Fruit fly (Drosophila melanogaster) whole organism, embryonic: ENCODE measurements around the gene CG9030.

Experiments used
- CG10366 ChIP-seq: fragments of 200-800 bp; sonication (Bioruptor generic); IDR thresholded peaks from 2 replicates; pipeline ENCODE4 v1.3.6; 2022; ENCODE audit warnings: missing biosample characterization, missing genetic modification characterization
- CG11085 ChIP-seq: fragments of 200-800 bp; sonication (Bioruptor generic); IDR thresholded peaks from 2 replicates; pipeline ENCODE4 v1.3.6; 2022; ENCODE audit warnings: missing biosample characterization, missing genetic modification characterization
- CG13123 ChIP-seq: fragments of 200-800 bp; sonication (Bioruptor generic); optimal IDR thresholded peaks from 2 replicates; lab custom pipeline; 2016; ENCODE audit warnings: missing biosample characterization, missing genetic modification characterization
- CG13894 ChIP-seq: fragments of 200-800 bp; sonication (Bioruptor generic); optimal IDR thresholded peaks from 3 replicates; lab custom pipeline; 2018; ENCODE audit warnings: missing biosample characterization, mild to moderate bottlenecking, missing genetic modification characterization, moderate library complexity
- CG14710 ChIP-seq: fragments of 200-800 bp; sonication (Bioruptor generic); optimal IDR thresholded peaks from 3 replicates; lab custom pipeline; 2019; ENCODE audit warnings: missing biosample characterization, mild to moderate bottlenecking, missing genetic modification characterization, moderate library complexity
- CG15601 ChIP-seq: fragments of 200-800 bp; sonication (Bioruptor generic); optimal IDR thresholded peaks from 3 replicates; lab custom pipeline; 2019; ENCODE audit warnings: missing biosample characterization, mild to moderate bottlenecking, missing genetic modification characterization, moderate library complexity
- CG15696 ChIP-seq: fragments of 200-800 bp; sonication (Bioruptor generic); optimal IDR thresholded peaks from 2 replicates; lab custom pipeline; 2019; ENCODE audit warnings: missing biosample characterization, mild to moderate bottlenecking, missing genetic modification characterization, moderate library complexity
- CG17328 ChIP-seq: fragments of 200-800 bp; sonication (Bioruptor generic); IDR thresholded peaks from 2 replicates; pipeline ENCODE4 v1.3.6; 2022; ENCODE audit warnings: missing biosample characterization, missing genetic modification characterization
- CG17612 ChIP-seq: fragments of 200-800 bp; sonication (Bioruptor generic); IDR thresholded peaks from 2 replicates; pipeline ENCODE4 v1.3.6; 2022; ENCODE audit warnings: missing biosample characterization, missing genetic modification characterization
- CG18619 ChIP-seq: fragments of 200-800 bp; sonication (Bioruptor generic); optimal IDR thresholded peaks from 3 replicates; lab custom pipeline; 2017; ENCODE audit warnings: missing biosample characterization, mild to moderate bottlenecking, missing genetic modification characterization
- CG32532 ChIP-seq: fragments of 200-800 bp; sonication (Bioruptor generic); IDR thresholded peaks from 2 replicates; pipeline ENCODE4 v1.3.6; 2022; ENCODE audit warnings: missing biosample characterization, missing genetic modification characterization
- CG34376 ChIP-seq: fragments of 200-800 bp; sonication (Bioruptor generic); optimal IDR thresholded peaks from 2 replicates; lab custom pipeline; 2018; ENCODE audit warnings: missing biosample characterization, mild to moderate bottlenecking, missing genetic modification characterization
- CG4707 ChIP-seq: fragments of 200-800 bp; sonication (Bioruptor generic); optimal IDR thresholded peaks from 2 replicates; lab custom pipeline; 2018; ENCODE audit warnings: missing biosample characterization, mild to moderate bottlenecking, missing genetic modification characterization, moderate library complexity
- CG5953 ChIP-seq: fragments of 200-800 bp; sonication (Bioruptor generic); IDR thresholded peaks from 2 replicates; pipeline ENCODE4 v1.3.6; 2022; ENCODE audit warnings: missing biosample characterization, missing genetic modification characterization
- CG6175 ChIP-seq: fragments of 200-800 bp; sonication (Bioruptor generic); IDR thresholded peaks from 3 replicates; pipeline ENCODE4 v1.3.6; 2022; ENCODE audit warnings: missing biosample characterization, missing genetic modification characterization
- CG6854 ChIP-seq: fragments of 200-800 bp; sonication (Bioruptor generic); optimal IDR thresholded peaks from 3 replicates; lab custom pipeline; 2017; ENCODE audit warnings: missing biosample characterization, mild to moderate bottlenecking, missing genetic modification characterization
- CTCF ChIP-seq: fragments of 200-800 bp; sonication (Bioruptor generic); optimal IDR thresholded peaks from 2 replicates; lab custom pipeline; 2017; ENCODE audit warnings: missing biosample characterization, mild to moderate bottlenecking, missing genetic modification characterization, moderate library complexity
- D19B ChIP-seq: fragments of 200-800 bp; sonication (Bioruptor generic); optimal IDR thresholded peaks from 2 replicates; lab custom pipeline; 2017; ENCODE audit warnings: missing biosample characterization, mild to moderate bottlenecking, missing genetic modification characterization
- Dbx ChIP-seq: fragments of 200-800 bp; sonication (Bioruptor generic); IDR thresholded peaks from 3 replicates; pipeline ENCODE4 v1.3.6; 2022; ENCODE audit warnings: missing biosample characterization, missing genetic modification characterization
- Drgx ChIP-seq: fragments of 200-800 bp; sonication (Bioruptor generic); IDR thresholded peaks from 2 replicates; pipeline ENCODE4 v1.3.6; 2022; ENCODE audit warnings: missing biosample characterization, missing genetic modification characterization
- Fer2 ChIP-seq: fragments of 200-800 bp; sonication (Bioruptor generic); optimal IDR thresholded peaks from 2 replicates; lab custom pipeline; 2018; ENCODE audit warnings: missing biosample characterization, mild to moderate bottlenecking, missing genetic modification characterization, moderate library complexity
- H15 ChIP-seq: fragments of 200-800 bp; sonication (Bioruptor generic); IDR thresholded peaks from 3 replicates; pipeline ENCODE4 v1.3.6; 2022; ENCODE audit warnings: missing biosample characterization, missing genetic modification characterization
- Hr39 ChIP-seq: fragments of >200 bp; optimal IDR thresholded peaks from 2 replicates; lab custom pipeline; 2017
- Hr78 ChIP-seq, 2 experiments: fragments of 200-800 bp in 1 of 2; fragments of >200 bp in 1 of 2; sonication (Bioruptor generic) in 1 of 2; optimal IDR thresholded peaks; 2 replicates each; lab custom pipeline; 2017 to 2019; ENCODE audit warnings: missing biosample characterization in 2 of 2, missing genetic modification characterization in 2 of 2, mild to moderate bottlenecking in 1 of 2, moderate library complexity in 1 of 2
- Mrtf ChIP-seq: fragments of 200-800 bp; sonication (Bioruptor generic); IDR thresholded peaks from 3 replicates; pipeline ENCODE4 v1.3.6; 2022; ENCODE audit warnings: missing biosample characterization, missing genetic modification characterization
- Oaz ChIP-seq: fragments of 200-800 bp; sonication (Bioruptor generic); IDR thresholded peaks from 2 replicates; pipeline ENCODE4 v1.3.6; 2022; ENCODE audit warnings: missing biosample characterization, missing genetic modification characterization
- Pdp1 ChIP-seq, 2 experiments: fragments of 200-800 bp; sonication (Bioruptor generic); optimal IDR thresholded peaks; 3 replicates each; lab custom pipeline; 2016; ENCODE audit warnings: missing biosample characterization in 2 of 2, missing genetic modification characterization in 2 of 2, mild to moderate bottlenecking in 1 of 2, moderate library complexity in 1 of 2
- Rx ChIP-seq: fragments of 200-800 bp; sonication (Bioruptor generic); IDR thresholded peaks from 2 replicates; pipeline ENCODE4 v1.3.6; 2022; ENCODE audit warnings: missing biosample characterization, missing genetic modification characterization
- Xrp1 ChIP-seq: fragments of 200-800 bp; sonication (Bioruptor generic); IDR thresholded peaks from 2 replicates; pipeline ENCODE4 v1.3.6; 2022; ENCODE audit warnings: missing biosample characterization, missing genetic modification characterization
- bsh ChIP-seq, 2 experiments: fragments of 200-800 bp; sonication (Bioruptor generic); optimal IDR thresholded peaks; 2 replicates each; lab custom pipeline; 2017 to 2018; ENCODE audit warnings: mild to moderate bottlenecking in 2 of 2, missing biosample characterization in 2 of 2, missing genetic modification characterization in 2 of 2, moderate library complexity in 1 of 2
- cas ChIP-seq: fragments of 200-800 bp; sonication (Bioruptor generic); IDR thresholded peaks from 2 replicates; pipeline ENCODE4 v1.3.6; 2022; ENCODE audit warnings: missing biosample characterization, missing genetic modification characterization
- ci ChIP-seq: fragments of 200-800 bp; sonication (Bioruptor generic); IDR thresholded peaks from 3 replicates; pipeline ENCODE4 v1.3.6; 2022; ENCODE audit warnings: missing biosample characterization, missing genetic modification characterization
- croc ChIP-seq: fragments of 200-800 bp; sonication (Bioruptor generic); conservative IDR thresholded peaks from 3 replicates; pipeline ENCODE4 v1.3.6; 2022; ENCODE audit warnings: missing biosample characterization, missing genetic modification characterization
- da ChIP-seq: fragments of 200-800 bp; sonication (Bioruptor generic); optimal IDR thresholded peaks from 2 replicates; lab custom pipeline; 2016; ENCODE audit warnings: missing biosample characterization, missing genetic modification characterization
- fd64A ChIP-seq: fragments of 200-800 bp; sonication (Bioruptor generic); optimal IDR thresholded peaks from 3 replicates; lab custom pipeline; 2018; ENCODE audit warnings: missing biosample characterization, mild to moderate bottlenecking, missing genetic modification characterization
- grau ChIP-seq: fragments of 200-800 bp; optimal IDR thresholded peaks from 3 replicates; lab custom pipeline; 2019; ENCODE audit warnings: missing biosample characterization, mild to moderate bottlenecking, missing genetic modification characterization, moderate library complexity
- hkb ChIP-seq, 2 experiments: fragments of 200-800 bp in 1 of 2; fragments of >200 bp in 1 of 2; sonication (Bioruptor generic) in 1 of 2; IDR thresholded peaks in 1 of 2; optimal IDR thresholded peaks in 1 of 2; 2 replicates each; pipeline versions ENCODE4 v1.3.6 to Lab custom; 2017 to 2022; ENCODE audit warnings: missing biosample characterization in 1 of 2, missing genetic modification characterization in 1 of 2
- ken ChIP-seq: fragments of 200-800 bp; sonication (Bioruptor generic); IDR thresholded peaks from 3 replicates; pipeline ENCODE4 v1.3.6; 2022; ENCODE audit warnings: missing biosample characterization, missing genetic modification characterization
- lov ChIP-seq, 2 experiments: fragments of 200-800 bp in 1 of 2; fragments of >200 bp in 1 of 2; sonication (Bioruptor generic) in 1 of 2; IDR thresholded peaks in 1 of 2; optimal IDR thresholded peaks in 1 of 2; 2 replicates in 1 of 2; 3 replicates in 1 of 2; pipeline versions ENCODE4 v1.3.6 to Lab custom; 2017 to 2022; ENCODE audit warnings: missing biosample characterization in 1 of 2, missing genetic modification characterization in 1 of 2
- pan ChIP-seq, 4 experiments: fragments of >200 bp in 3 of 4; fragments of 200-800 bp in 1 of 4; sonication (Bioruptor generic) in 1 of 4; optimal IDR thresholded peaks in 3 of 4; IDR thresholded peaks in 1 of 4; 2 replicates each; pipeline versions ENCODE4 v1.3.6 to Lab custom; 2017 to 2022; ENCODE audit warnings: missing biosample characterization in 2 of 4, missing genetic modification characterization in 2 of 4, mixed read lengths in 1 of 4
- ro ChIP-seq: fragments of 200-800 bp; sonication (Bioruptor generic); IDR thresholded peaks from 2 replicates; pipeline ENCODE4 v1.3.6; 2022; ENCODE audit warnings: missing biosample characterization, missing genetic modification characterization
- row ChIP-seq: fragments of 200-800 bp; sonication (Bioruptor generic); IDR thresholded peaks from 3 replicates; pipeline ENCODE4 v1.3.6; 2022; ENCODE audit warnings: missing biosample characterization, missing genetic modification characterization
- sob ChIP-seq: fragments of 200-800 bp; sonication (Bioruptor generic); IDR thresholded peaks from 2 replicates; pipeline ENCODE4 v1.3.6; 2022; ENCODE audit warnings: missing biosample characterization, missing genetic modification characterization
- sug ChIP-seq: fragments of 200-800 bp; optimal IDR thresholded peaks from 2 replicates; lab custom pipeline; 2019; ENCODE audit warnings: missing biosample characterization, mild to moderate bottlenecking, missing genetic modification characterization, moderate library complexity
- trh ChIP-seq: fragments of 200-800 bp; sonication (Bioruptor generic); optimal IDR thresholded peaks from 2 replicates; lab custom pipeline; 2016; ENCODE audit warnings: missing biosample characterization, missing genetic modification characterization
- tup ChIP-seq: fragments of 200-800 bp; sonication (Bioruptor generic); optimal IDR thresholded peaks from 2 replicates; lab custom pipeline; 2016; ENCODE audit warnings: missing biosample characterization, mild to moderate bottlenecking, missing genetic modification characterization, moderate library complexity
- vvl ChIP-seq: fragments of 200-800 bp; sonication (Bioruptor generic); IDR thresholded peaks from 2 replicates; pipeline ENCODE4 v1.3.6; 2022; ENCODE audit warnings: missing biosample characterization, missing genetic modification characterization
- wek ChIP-seq: fragments of 200-800 bp; sonication (Bioruptor generic); optimal IDR thresholded peaks from 3 replicates; lab custom pipeline; 2018; ENCODE audit warnings: missing biosample characterization, mild to moderate bottlenecking, missing genetic modification characterization, moderate library complexity
- zen2 ChIP-seq: fragments of 200-800 bp; sonication (Bioruptor generic); IDR thresholded peaks from 3 replicates; pipeline ENCODE4 v1.3.6; 2022; ENCODE audit warnings: missing biosample characterization, missing genetic modification characterization; ENCODE audit not compliant: partially characterized antibody

The CG9030 gene

DNA sequence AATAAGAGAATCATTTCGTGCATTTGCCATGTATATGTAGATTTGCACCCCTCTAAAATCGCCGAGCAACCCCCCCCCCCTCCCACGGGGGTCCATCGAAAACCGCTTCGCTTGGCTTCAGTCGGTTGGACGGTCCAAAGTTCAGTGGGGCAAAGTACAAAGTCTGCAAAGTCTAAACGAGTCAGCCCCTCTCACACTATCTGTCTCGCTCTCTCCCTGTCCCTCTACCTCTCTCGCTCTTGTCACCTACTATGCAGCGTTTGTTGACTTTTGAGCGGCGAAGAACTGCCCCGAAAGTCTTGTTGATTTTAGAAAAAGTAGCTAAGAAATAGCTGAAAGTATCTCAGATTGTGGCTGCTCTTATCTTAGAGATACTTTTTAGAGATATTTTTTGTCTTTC, 7.5 kb downstream of the CG9030 start (continued):
- TF ChIP-seq Pdp1 (GFP tag; optimal IDR thresholded peaks at IDR 0.05; lab: Kevin White, UChicago) = no peak
- peak in 1 of 2 experiments; percentile 87 for TF ChIP-seq Hr78 (GFP tag; optimal IDR thresholded peaks at IDR 0.05; lab: Kevin White, UChicago)
- peak; percentile 18; the same call in 1 of the 2 replicates for TF ChIP-seq CG17328
- TF ChIP-seq fd64A (GFP tag; lab: Kevin White, UChicago) = peak; percentile 24
- TF ChIP-seq croc (GFP tag; lab: Robert Waterston, UW) = no peak
- TF ChIP-seq Hr39 (lab: Kevin White, UChicago) = no peak
- TF ChIP-seq H15 = 0 out of 3 replicates have a peak, but pooled peaks have one; percentile 22
- 0 out of 2 replicates have a peak, but pooled peaks have one; percentile 13 for TF ChIP-seq Rx (GFP tag; lab: Robert Waterston, UW)
- TF ChIP-seq ken (GFP tag; lab: Robert Waterston, UW) = 0 out of 3 replicates have a peak, but pooled peaks have one; percentile 44
- peak; percentile 56; the same call in 2 of the 3 replicates for TF ChIP-seq row (GFP tag; lab: Robert Waterston, UW)
- no peak for TF ChIP-seq ro (GFP tag; lab: Robert Waterston, UW)
- peak; percentile 3 for TF ChIP-seq CG18619 (GFP tag; lab: Kevin White, UChicago)
- TF ChIP-seq cas (GFP tag; lab: Robert Waterston, UW) = no peak
- TF ChIP-seq sob = peak; percentile 45; the same call in 1 of the 2 replicates
- TF ChIP-seq hkb (optimal IDR thresholded peaks at IDR 0.05; lab: Kevin White, UChicago) = no peak
- peak; percentile 40; the same call in 1 of the 2 replicates for TF ChIP-seq hkb (GFP tag; IDR thresholded peaks at IDR 0.05; lab: Robert Waterston, UW)
- TF ChIP-seq zen2 (GFP tag; lab: Robert Waterston, UW) = no peak
- TF ChIP-seq Drgx (GFP tag; lab: Robert Waterston, UW) = peak; percentile 94
- TF ChIP-seq pan (optimal IDR thresholded peaks at IDR 0.05; lab: Kevin White, UChicago) = no peak
- peak in 1 of 2 experiments; percentile 70 for TF ChIP-seq pan (GFP tag; optimal IDR thresholded peaks at IDR 0.05 in 1 of 2, IDR thresholded peaks at IDR 0.05 in 1 of 2)
- TF ChIP-seq sug (tag; lab: Kevin White, UChicago) = peak; percentile 80
- peak; percentile 50 for TF ChIP-seq CG6854 (GFP tag; lab: Kevin White, UChicago)
- TF ChIP-seq CG10366 (GFP tag; lab: Robert Waterston, UW) = no peak
- TF ChIP-seq CG32532 (GFP tag; lab: Robert Waterston, UW) = peak; percentile 86
- no peak for TF ChIP-seq CG13123 (GFP tag; lab: Kevin White, UChicago)
- TF ChIP-seq Dbx (GFP tag; lab: Robert Waterston, UW) = no peak
- peak; percentile 28; the same call in 1 of the 3 replicates for TF ChIP-seq Mrtf (GFP tag; lab: Robert Waterston, UW)
- peak; percentile 27 for TF ChIP-seq CG4707
- TF ChIP-seq CG15601 (tag; lab: Kevin White, UChicago) = peak; percentile 19
- no peak for TF ChIP-seq lov (optimal IDR thresholded peaks at IDR 0.05; lab: Kevin White, UChicago)
- TF ChIP-seq lov (GFP tag; IDR thresholded peaks at IDR 0.05; lab: Robert Waterston, UW) = peak; percentile 67; the same call in 1 of the 3 replicates
- no peak for TF ChIP-seq CG11085 (GFP tag; lab: Robert Waterston, UW)
- peak; percentile 41; the same call in 1 of the 2 replicates for TF ChIP-seq Xrp1
- peak; percentile 62 for TF ChIP-seq CTCF (GFP tag; lab: Kevin White, UChicago)
- peak; percentile 38; the same call in 1 of the 2 replicates for TF ChIP-seq CG5953 (GFP tag; lab: Robert Waterston, UW)
- peak; percentile 47 for TF ChIP-seq vvl (GFP tag; lab: Robert Waterston, UW)
- peak; percentile 53; the same call in 2 of the 3 replicates for TF ChIP-seq ci
- peak; percentile 18 for TF ChIP-seq grau
- TF ChIP-seq CG17612 = no peak
- TF ChIP-seq CG6175 (GFP tag; lab: Robert Waterston, UW) = peak; percentile 58; the same call in 1 of the 3 replicates
- TF ChIP-seq tup (GFP tag; lab: Kevin White, UChicago) = no peak
- peak; percentile 46 for TF ChIP-seq wek (GFP tag; lab: Kevin White, UChicago)
- no peak for TF ChIP-seq Fer2 (tag; lab: Kevin White, UChicago)
- TF ChIP-seq Oaz = peak; percentile 60; the same call in 1 of the 2 replicates
- no peak for TF ChIP-seq trh (GFP tag; lab: Kevin White, UChicago)
- TF ChIP-seq da (GFP tag; lab: Kevin White, UChicago) = no peak
- peak; percentile 43 for TF ChIP-seq CG15696 (tag; lab: Kevin White, UChicago)
- TF ChIP-seq CG13894 = peak; percentile 16
- peak in 1 of 2 experiments; percentile 98 for TF ChIP-seq bsh (GFP tag; optimal IDR thresholded peaks at IDR 0.05; lab: Kevin White, UChicago)
- peak; percentile 37 for TF ChIP-seq D19B (GFP tag; lab: Kevin White, UChicago)
- TF ChIP-seq CG14710 = peak; percentile 13
- peak; percentile 89 for TF ChIP-seq CG34376 (GFP tag; lab: Kevin White, UChicago)
